Worm (Caenorhabditis elegans): ENCODE results near the gene vps-32.1.

DNA sequence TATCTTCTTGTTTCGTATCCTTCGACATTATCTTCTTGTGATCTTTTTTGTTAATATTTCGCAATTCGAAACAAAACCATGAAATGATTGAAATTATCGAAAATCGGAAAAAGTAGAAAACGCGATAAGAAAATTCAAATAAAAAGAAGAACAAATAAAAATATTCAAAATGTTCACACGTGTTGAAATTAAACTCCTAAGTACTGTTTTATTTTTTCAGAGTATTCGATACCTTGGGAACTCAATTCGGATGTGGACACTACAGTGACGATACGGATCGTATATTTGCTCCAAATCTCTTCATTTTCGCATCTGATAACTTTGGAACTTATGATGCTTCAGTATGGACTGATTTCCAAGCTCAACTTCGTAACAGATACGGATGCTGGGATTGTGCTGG lies 46.6 kb downstream of the vps-32.1 start, which contains the start of gene T19D12.5:
- no peak for TF ChIP-seq ztf-23 (GFP tag; IDR thresholded peaks at IDR 0.05)
- TF ChIP-seq cog-1 (tag; optimal IDR thresholded peaks at IDR 0.05): no peak
- TF ChIP-seq ztf-29 (GFP tag; IDR thresholded peaks at IDR 0.05): no peak
- TF ChIP-seq tab-1 (GFP tag; IDR thresholded peaks at IDR 0.05): no peak
